Worm (Caenorhabditis elegans) whole organism, midembryonic: ENCODE data around the gene B0034.1.

ENCODE experiments used
- T22C8.4 ChIP-seq: fragments of 200-800 bp; sonication (Bioruptor generic); IDR thresholded peaks from 2 replicates; pipeline ENCODE4 v1.3.6; 2022; ENCODE audit warnings: missing genetic modification characterization, missing compliant biosample characterization
- flt-1 ChIP-seq: fragments of 200-800 bp; sonication (Bioruptor generic); IDR thresholded peaks from 2 replicates; pipeline ENCODE4 v1.3.6; 2022; ENCODE audit warnings: missing genetic modification characterization, missing compliant biosample characterization
- klf-2 ChIP-seq: fragments of 200-800 bp; sonication (Bioruptor generic); conservative IDR thresholded peaks from 2 replicates; pipeline ENCODE4 v1.3.6; 2022; ENCODE audit warnings: missing genetic modification reagents, missing genetic modification characterization, missing compliant biosample characterization
- med-1 ChIP-seq: sonication (generic microtip); optimal IDR thresholded peaks from 2 replicates; lab custom pipeline; 2017; ENCODE audit warnings: missing genetic modification characterization, mild to moderate bottlenecking, missing compliant biosample characterization, antibody characterized with exemption, missing genetic modification reagents; ENCODE audit not compliant: insufficient read depth
- ref-1 ChIP-seq: fragments of 200-800 bp; sonication (Bioruptor generic); conservative IDR thresholded peaks from 2 replicates; pipeline ENCODE4 v1.3.6; 2022; ENCODE audit warnings: missing genetic modification reagents, missing genetic modification characterization, missing compliant biosample characterization
- ztf-29 ChIP-seq: fragments of 200-800 bp; sonication (Bioruptor generic); IDR thresholded peaks from 2 replicates; pipeline ENCODE4 v1.3.6; 2022; ENCODE audit warnings: missing genetic modification reagents, missing genetic modification characterization, missing compliant biosample characterization

DNA sequence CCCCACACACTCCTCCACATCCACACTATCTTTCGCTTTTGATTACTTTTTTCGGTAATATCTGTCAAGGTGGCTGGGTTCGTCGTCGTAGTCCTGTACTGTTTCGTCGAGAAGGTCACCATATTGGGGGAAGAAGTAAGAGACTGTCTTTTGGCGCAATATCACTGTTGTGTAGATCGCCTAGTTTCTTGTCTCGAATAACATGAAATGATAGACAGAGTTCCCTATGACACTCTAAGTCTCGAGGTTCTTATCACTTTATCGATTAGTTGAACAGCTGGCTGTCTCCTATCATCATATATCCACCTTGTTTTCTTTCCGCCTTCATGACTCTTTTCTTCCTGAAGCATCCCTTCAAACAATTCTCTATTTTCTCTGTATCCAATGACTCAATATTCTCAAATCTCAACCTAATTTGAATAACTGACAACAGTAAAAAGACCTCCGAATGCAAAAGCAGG, 34.1 kb upstream of the B0034.1 start:
- no peak for TF ChIP-seq flt-1 (GFP tag; lab: Robert Waterston, UW)
- TF ChIP-seq klf-2, result no peak
- TF ChIP-seq T22C8.4 (GFP tag; lab: Robert Waterston, UW), result 0 out of 2 replicates have a peak, but pooled peaks have one; percentile 6
- no peak for TF ChIP-seq ztf-29
- no peak for TF ChIP-seq med-1 (GFP tag; lab: Kevin White, UChicago)
- no peak for TF ChIP-seq ref-1 (GFP tag; lab: Robert Waterston, UW)
